Worm (Caenorhabditis elegans) whole organism, L4 larva: ENCODE results near the gene ZK250.14.

Experiments
- F10B5.3 ChIP-seq: sonication (generic microtip); optimal IDR thresholded peaks from 2 replicates; lab custom pipeline; 2016; ENCODE audit warnings: mild to moderate bottlenecking, missing genetic modification characterization, missing compliant biosample characterization
- F26F4.8 ChIP-seq: fragments of 200-800 bp; sonication (Bioruptor generic); conservative IDR thresholded peaks from 2 replicates; pipeline ENCODE4 v1.3.6; 2022; ENCODE audit warnings: missing genetic modification characterization, missing compliant biosample characterization
- F49E8.2 ChIP-seq: sonication (generic microtip); optimal IDR thresholded peaks from 2 replicates; lab custom pipeline; 2016; ENCODE audit warnings: missing compliant biosample characterization, mild to moderate bottlenecking, missing genetic modification characterization, borderline replicate concordance
- Y5F2A.4 ChIP-seq: fragments of 200-800 bp; sonication (Bioruptor generic); optimal IDR thresholded peaks from 2 replicates; lab custom pipeline; 2018; ENCODE audit warnings: mild to moderate bottlenecking, missing genetic modification characterization, missing compliant biosample characterization
- ZK337.2 ChIP-seq: fragments of 200-800 bp; sonication (Bioruptor generic); IDR thresholded peaks from 2 replicates; pipeline ENCODE4 v1.3.6; 2022; ENCODE audit warnings: missing genetic modification reagents, missing genetic modification characterization, missing compliant biosample characterization
- ceh-20 ChIP-seq: fragments of 200-800 bp; sonication (Bioruptor generic); IDR thresholded peaks from 2 replicates; pipeline ENCODE4 v1.3.6; 2022; ENCODE audit warnings: missing genetic modification reagents, missing genetic modification characterization, missing compliant biosample characterization
- ceh-44 ChIP-seq: fragments of 200-800 bp; sonication (Bioruptor generic); IDR thresholded peaks from 2 replicates; pipeline ENCODE4 v1.3.6; 2022; ENCODE audit warnings: missing genetic modification reagents, missing genetic modification characterization, missing compliant biosample characterization
- ceh-62 ChIP-seq: sonication (generic microtip); optimal IDR thresholded peaks from 2 replicates; lab custom pipeline; 2017; ENCODE audit warnings: missing biosample characterization, missing genetic modification characterization
- ceh-82 ChIP-seq: sonication (generic microtip); optimal IDR thresholded peaks from 2 replicates; lab custom pipeline; 2017; ENCODE audit warnings: missing biosample characterization, missing genetic modification characterization
- ces-1 ChIP-seq: fragments of 150-350 bp; sonication (generic microtip); optimal IDR thresholded peaks from 4 replicates; lab custom pipeline; 2014; ENCODE audit warnings: missing biosample characterization, missing genetic modification reagents, missing genetic modification characterization
- ctbp-1 ChIP-seq: fragments of 200-800 bp; sonication (Bioruptor generic); IDR thresholded peaks from 2 replicates; pipeline ENCODE4 v1.3.6; 2022; ENCODE audit warnings: missing genetic modification reagents, missing genetic modification characterization, missing compliant biosample characterization
- daf-19 ChIP-seq: fragments of 200-800 bp; sonication (Bioruptor generic); conservative IDR thresholded peaks from 2 replicates; pipeline ENCODE4 v1.3.6; 2022; ENCODE audit warnings: missing genetic modification characterization, missing compliant biosample characterization
- daf-8 ChIP-seq: fragments of 200-800 bp; sonication (Bioruptor generic); IDR thresholded peaks from 2 replicates; pipeline ENCODE4 v1.3.6; 2022; ENCODE audit warnings: missing genetic modification characterization, missing compliant biosample characterization
- dmd-8 ChIP-seq: fragments of 200-800 bp; sonication (Bioruptor generic); IDR thresholded peaks from 2 replicates; pipeline ENCODE4 v1.3.6; 2022; ENCODE audit warnings: missing genetic modification characterization, missing compliant biosample characterization
- dmd-9 ChIP-seq: fragments of 200-800 bp; sonication (Bioruptor generic); IDR thresholded peaks from 2 replicates; pipeline ENCODE4 v1.3.6; 2022; ENCODE audit warnings: missing genetic modification reagents, missing genetic modification characterization, missing compliant biosample characterization
- duxl-1 ChIP-seq: sonication (generic microtip); optimal IDR thresholded peaks from 2 replicates; lab custom pipeline; 2016; ENCODE audit warnings: mild to moderate bottlenecking, missing genetic modification characterization, moderate library complexity, missing compliant biosample characterization; ENCODE audit not compliant: poor library complexity
- fkh-10 ChIP-seq: fragments of 150-350 bp; optimal IDR thresholded peaks from 2 replicates; lab custom pipeline; 2014; ENCODE audit warnings: missing biosample characterization, missing genetic modification reagents, missing genetic modification characterization
- fos-1 ChIP-seq: fragments of 150-350 bp; optimal IDR thresholded peaks from 2 replicates; lab custom pipeline; 2014; ENCODE audit warnings: missing biosample characterization, missing genetic modification characterization
- gei-8 ChIP-seq: fragments of 200-800 bp; sonication (Bioruptor generic); optimal IDR thresholded peaks from 2 replicates; lab custom pipeline; 2018; ENCODE audit warnings: mild to moderate bottlenecking, missing genetic modification characterization, missing compliant biosample characterization
- hlh-30 ChIP-seq: sonication (generic microtip); optimal IDR thresholded peaks from 2 replicates; lab custom pipeline; 2017; ENCODE audit warnings: antibody characterized with exemption, mild to moderate bottlenecking, missing genetic modification characterization, missing compliant biosample characterization; ENCODE audit not compliant: insufficient read depth
- hmg-1.1 ChIP-seq: fragments of 200-800 bp; sonication (Bioruptor generic); IDR thresholded peaks from 2 replicates; pipeline ENCODE4 v1.3.6; 2022; ENCODE audit warnings: missing genetic modification reagents, missing genetic modification characterization, missing compliant biosample characterization
- lin-38 ChIP-seq: fragments of 200-800 bp; sonication (Bioruptor generic); IDR thresholded peaks from 2 replicates; pipeline ENCODE4 v1.3.6; 2022; ENCODE audit warnings: missing genetic modification reagents, missing genetic modification characterization, missing compliant biosample characterization
- lin-39 ChIP-seq: fragments of 150-350 bp; optimal IDR thresholded peaks from 2 replicates; lab custom pipeline; 2014; ENCODE audit warnings: missing biosample characterization, missing genetic modification reagents, missing genetic modification characterization
- mep-1 ChIP-seq: fragments of 150-350 bp; sonication (generic microtip); optimal IDR thresholded peaks from 3 replicates; lab custom pipeline; 2014; ENCODE audit warnings: missing biosample characterization, missing genetic modification characterization
- mes-2 ChIP-seq: sonication (generic microtip); optimal IDR thresholded peaks from 2 replicates; lab custom pipeline; 2016; ENCODE audit warnings: missing genotype, mild to moderate bottlenecking, missing genetic modification characterization, missing compliant biosample characterization; ENCODE audit not compliant: poor library complexity, severe bottlenecking
- mxl-2 ChIP-seq: fragments of 200-800 bp; sonication (Bioruptor generic); conservative IDR thresholded peaks from 2 replicates; pipeline ENCODE4 v1.3.6; 2022; ENCODE audit warnings: missing genetic modification reagents, missing genetic modification characterization, missing compliant biosample characterization
- mxl-3 ChIP-seq: fragments of 200-800 bp; sonication (Bioruptor generic); optimal IDR thresholded peaks from 2 replicates; lab custom pipeline; 2018; ENCODE audit warnings: mild to moderate bottlenecking, missing genetic modification characterization, missing compliant biosample characterization
- nhr-11 ChIP-seq: fragments of 150-350 bp; optimal IDR thresholded peaks from 2 replicates; lab custom pipeline; 2014; ENCODE audit warnings: missing biosample characterization, missing genetic modification characterization
- nhr-28 ChIP-seq: fragments of 150-350 bp; optimal IDR thresholded peaks from 2 replicates; lab custom pipeline; 2014; ENCODE audit warnings: missing biosample characterization, missing genetic modification characterization
- nhr-48 ChIP-seq: sonication (generic microtip); optimal IDR thresholded peaks from 2 replicates; lab custom pipeline; 2016; ENCODE audit warnings: mild to moderate bottlenecking, missing genetic modification characterization, missing compliant biosample characterization
- nhr-76 ChIP-seq: fragments of 150-350 bp; optimal IDR thresholded peaks from 2 replicates; lab custom pipeline; 2014; ENCODE audit warnings: missing biosample characterization, missing genetic modification characterization
- pqm-1 ChIP-seq: sonication (generic microtip); optimal IDR thresholded peaks from 2 replicates; lab custom pipeline; 2017; ENCODE audit warnings: missing biosample characterization, missing genetic modification characterization
- skn-1 ChIP-seq: fragments of 150-350 bp; optimal IDR thresholded peaks from 2 replicates; lab custom pipeline; 2014; ENCODE audit warnings: missing biosample characterization, missing genetic modification characterization
- spr-3 ChIP-seq: fragments of 200-800 bp; sonication (Bioruptor generic); optimal IDR thresholded peaks from 2 replicates; lab custom pipeline; 2018; ENCODE audit warnings: mild to moderate bottlenecking, missing genetic modification characterization, missing compliant biosample characterization
- zfp-2 ChIP-seq: sonication (generic microtip); optimal IDR thresholded peaks from 2 replicates; lab custom pipeline; 2016; ENCODE audit warnings: mild to moderate bottlenecking, missing genetic modification characterization, missing compliant biosample characterization
- zip-2 ChIP-seq: fragments of 150-350 bp; optimal IDR thresholded peaks from 2 replicates; lab custom pipeline; 2014; ENCODE audit warnings: missing biosample characterization, missing genetic modification characterization
- ztf-11 ChIP-seq: fragments of 150-350 bp; optimal IDR thresholded peaks from 2 replicates; lab custom pipeline; 2014; ENCODE audit warnings: missing biosample characterization, missing genetic modification characterization

The ZK250.14 gene

DNA sequence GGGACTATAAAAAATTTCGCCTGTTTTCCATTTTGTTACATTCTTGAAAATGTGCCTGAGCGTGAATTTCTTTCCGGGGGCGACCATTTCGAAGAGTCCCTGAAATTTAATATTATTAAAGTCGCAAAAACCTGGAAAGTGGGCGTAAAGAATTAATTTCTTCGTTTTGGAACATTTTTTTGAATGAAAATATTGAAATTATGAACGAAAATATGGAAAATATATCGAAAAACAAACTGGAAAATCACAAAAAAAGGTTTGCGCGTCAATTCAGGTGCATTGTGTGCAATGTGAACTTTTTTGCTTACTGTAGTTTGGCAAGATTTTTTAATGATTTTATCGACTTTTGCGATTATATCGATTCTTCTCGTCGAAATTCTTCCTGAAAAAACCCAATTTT lies 24.0 kb downstream of the ZK250.14 start, which contains the start of gene bath-7:
Gene bath-7 (minus strand): TSS at position 101 of the 400 bp plus-strand sequence.
- TF ChIP-seq mep-1 (tag; lab: Kevin White, UChicago), result no peak
- TF ChIP-seq Y5F2A.4 (GFP tag; lab: Kevin White, UChicago), result no peak
- no peak for TF ChIP-seq nhr-76 (tag; lab: Kevin White, UChicago)
- TF ChIP-seq hmg-1.1 (GFP tag; lab: Robert Waterston, UW), result no peak

DNA sequence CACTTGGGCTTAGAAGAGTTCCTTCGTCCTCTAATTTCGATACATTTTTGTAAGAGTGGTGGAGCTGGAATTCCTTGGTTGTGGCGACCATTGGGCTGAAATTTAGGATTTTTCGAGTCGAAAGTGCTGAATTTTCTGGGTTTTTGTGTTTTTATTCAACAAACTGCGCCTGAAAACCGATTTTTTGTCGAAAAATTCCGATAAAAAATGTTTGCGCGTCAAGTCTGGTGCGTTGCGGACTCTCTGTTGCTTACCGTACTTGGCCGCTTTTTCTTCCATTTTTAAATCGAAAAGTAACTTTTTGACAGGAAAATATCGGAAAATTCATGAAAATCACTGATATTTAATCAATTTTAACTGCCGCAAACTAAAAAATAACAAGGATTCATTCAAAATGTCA lies 27.1 kb downstream of the ZK250.14 start, which contains the start of gene bath-4:
Gene bath-4 (minus strand): TSS at position 101 of the 400 bp plus-strand sequence.
- TF ChIP-seq nhr-11 (tag; lab: Kevin White, UChicago) (no peak), daf-8 (GFP tag; lab: Robert Waterston, UW) (no peak), mxl-3 (GFP tag; lab: Kevin White, UChicago) (no peak), mep-1 (tag; lab: Kevin White, UChicago) (no peak), Y5F2A.4 (GFP tag; lab: Kevin White, UChicago) (no peak), mes-2 (no peak), fkh-10 (no peak), ceh-62 (tag; lab: Kevin White, UChicago) (no peak), ceh-82 (tag; lab: Kevin White, UChicago) (no peak), zfp-2 (tag; lab: Kevin White, UChicago) (no peak), lin-38 (GFP tag; lab: Robert Waterston, UW) (no peak), daf-19 (no peak), ztf-11 (tag; lab: Kevin White, UChicago) (no peak), dmd-9 (no peak), hmg-1.1 (GFP tag; lab: Robert Waterston, UW) (no peak), lin-39 (tag; lab: Kevin White, UChicago) (no peak), ctbp-1 (GFP tag; lab: Robert Waterston, UW) (no peak), F10B5.3 (tag; lab: Kevin White, UChicago) (no peak), pqm-1 (tag; lab: Kevin White, UChicago) (no peak)

DNA sequence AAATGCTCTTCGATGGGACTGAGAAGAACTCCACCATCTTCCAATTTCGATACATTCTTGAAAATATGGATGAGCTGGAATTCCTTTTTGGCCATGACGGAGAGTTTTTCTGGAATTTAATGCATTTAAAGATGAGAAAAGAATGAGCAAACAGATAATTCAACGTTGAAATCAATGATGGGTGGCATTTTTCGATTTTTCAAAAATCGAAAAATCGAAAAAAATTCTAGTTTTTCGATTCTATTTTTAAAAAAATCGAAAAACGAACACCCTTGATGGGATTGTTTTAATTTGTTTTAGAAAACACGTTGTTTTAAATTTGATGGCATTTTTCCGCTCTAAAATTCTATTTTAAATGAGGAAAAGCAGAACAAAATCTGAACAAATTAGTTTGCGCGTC lies 32.3 kb downstream of the ZK250.14 start, which contains the start of gene math-31:
Gene math-31 (minus strand): TSS at position 101 of the 400 bp plus-strand sequence.
- TF ChIP-seq F26F4.8 (GFP tag; lab: Robert Waterston, UW), result no peak
- no peak for TF ChIP-seq mxl-2 (GFP tag; lab: Robert Waterston, UW)
- TF ChIP-seq ces-1 (GFP tag; lab: Kevin White, UChicago), result no peak
- TF ChIP-seq nhr-48, result no peak
- TF ChIP-seq duxl-1 (tag; lab: Kevin White, UChicago), result no peak
- TF ChIP-seq ceh-20 (GFP tag; lab: Robert Waterston, UW), result no peak
- no peak for TF ChIP-seq ceh-44 (GFP tag; lab: Robert Waterston, UW)
- TF ChIP-seq daf-19, result no peak
- no peak for TF ChIP-seq fos-1 (tag; lab: Kevin White, UChicago)
- no peak for TF ChIP-seq Y5F2A.4 (GFP tag; lab: Kevin White, UChicago)
- no peak for TF ChIP-seq hlh-30 (tag; lab: Kevin White, UChicago)
- no peak for TF ChIP-seq skn-1
- no peak for TF ChIP-seq zfp-2 (tag; lab: Kevin White, UChicago)
- no peak for TF ChIP-seq gei-8 (GFP tag; lab: Kevin White, UChicago)
- no peak for TF ChIP-seq nhr-11 (tag; lab: Kevin White, UChicago)
- no peak for TF ChIP-seq spr-3 (GFP tag; lab: Kevin White, UChicago)
- no peak for TF ChIP-seq zip-2 (tag; lab: Kevin White, UChicago)
- TF ChIP-seq dmd-8 (GFP tag; lab: Robert Waterston, UW), result no peak
- TF ChIP-seq nhr-28, result no peak
- no peak for TF ChIP-seq F49E8.2 (tag; lab: Kevin White, UChicago)

DNA sequence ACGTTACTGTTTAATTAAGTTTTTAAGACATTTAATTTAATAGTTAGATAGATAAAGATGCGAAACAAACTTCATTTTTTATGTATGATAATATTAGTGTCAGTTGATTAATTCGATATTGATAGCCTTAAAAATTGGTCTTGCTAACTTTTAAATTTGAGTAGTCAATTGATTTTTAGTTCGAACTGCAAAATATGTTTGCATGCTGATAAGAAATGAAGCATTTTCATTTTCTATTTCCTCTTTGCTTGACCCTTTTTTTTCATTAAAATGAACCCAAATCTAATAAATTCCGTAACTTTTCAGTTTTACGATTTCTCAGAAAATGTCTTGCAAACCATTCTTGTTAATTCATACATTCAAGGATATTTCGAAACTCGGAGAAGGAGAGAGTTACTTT lies 39.9 kb downstream of the ZK250.14 start, which contains the start of gene math-22:
Gene math-22 (plus strand): TSS at position 301 of the 400 bp plus-strand sequence.
- TF ChIP-seq pqm-1 (tag; lab: Kevin White, UChicago), result peak; percentile 19
- TF ChIP-seq ZK337.2 (GFP tag; lab: Robert Waterston, UW), result no peak
